Fruit fly (Drosophila melanogaster) whole organism, adult: ENCODE results near the gene Kua.

Experiments used
- CG11617 ChIP-seq: fragments of 200-800 bp; sonication (Bioruptor generic); optimal IDR thresholded peaks from 2 replicates; lab custom pipeline; 2017; ENCODE audit warnings: mild to moderate bottlenecking, missing biosample characterization, missing genetic modification reagents, missing genetic modification characterization
- CG12768 ChIP-seq: fragments of 200-800 bp; sonication (Bioruptor generic); optimal IDR thresholded peaks from 2 replicates; lab custom pipeline; 2017; ENCODE audit warnings: missing biosample characterization, missing genetic modification characterization, mild to moderate bottlenecking, moderate library complexity, missing genetic modification reagents
- CG14711 ChIP-seq: fragments of 200-800 bp; sonication (Bioruptor generic); optimal IDR thresholded peaks from 2 replicates; lab custom pipeline; 2018; ENCODE audit warnings: missing biosample characterization, mild to moderate bottlenecking, missing genetic modification characterization, moderate library complexity
- CG1620 ChIP-seq: fragments of 200-800 bp; sonication (Bioruptor generic); optimal IDR thresholded peaks from 2 replicates; lab custom pipeline; 2016; ENCODE audit warnings: missing biosample characterization, missing genetic modification characterization
- CG33017 ChIP-seq: fragments of 200-800 bp; sonication (Bioruptor generic); optimal IDR thresholded peaks from 2 replicates; lab custom pipeline; 2018; ENCODE audit warnings: missing biosample characterization, mild to moderate bottlenecking, missing genetic modification characterization, moderate library complexity
- CG5204 ChIP-seq: fragments of 200-800 bp; sonication (Bioruptor generic); optimal IDR thresholded peaks from 2 replicates; lab custom pipeline; 2016; ENCODE audit warnings: missing biosample characterization, missing genetic modification characterization
- CG7045 ChIP-seq: fragments of 200-800 bp; sonication (Bioruptor generic); optimal IDR thresholded peaks from 2 replicates; lab custom pipeline; 2017; ENCODE audit warnings: missing biosample characterization, mild to moderate bottlenecking, missing genetic modification characterization
- CG7101 ChIP-seq: fragments of 200-800 bp; sonication (Bioruptor generic); optimal IDR thresholded peaks from 2 replicates; lab custom pipeline; 2018; ENCODE audit warnings: missing biosample characterization, mild to moderate bottlenecking, missing genetic modification characterization, moderate library complexity
- Clk ChIP-seq: fragments of 200-800 bp; sonication (Bioruptor generic); optimal IDR thresholded peaks from 2 replicates; lab custom pipeline; 2017; ENCODE audit warnings: missing biosample characterization, missing genetic modification characterization
- Crg-1 ChIP-seq: fragments of 200-800 bp; sonication (Bioruptor generic); optimal IDR thresholded peaks from 2 replicates; lab custom pipeline; 2016; ENCODE audit warnings: missing biosample characterization, missing genetic modification characterization
- Hr96 ChIP-seq: fragments of 200-800 bp; sonication (Bioruptor generic); optimal IDR thresholded peaks from 2 replicates; lab custom pipeline; 2016; ENCODE audit warnings: missing biosample characterization, missing genetic modification characterization
- Mnt ChIP-seq: fragments of 200-800 bp; sonication (Bioruptor generic); optimal IDR thresholded peaks from 2 replicates; lab custom pipeline; 2016; ENCODE audit warnings: missing biosample characterization, mild to moderate bottlenecking, missing genetic modification characterization
- bab1 ChIP-seq: fragments of 200-800 bp; sonication (Bioruptor generic); optimal IDR thresholded peaks from 3 replicates; lab custom pipeline; 2019; ENCODE audit warnings: missing biosample characterization, mild to moderate bottlenecking, missing genetic modification characterization, moderate library complexity
- cic ChIP-seq: fragments of 200-800 bp; sonication (Bioruptor generic); optimal IDR thresholded peaks from 2 replicates; lab custom pipeline; 2017; ENCODE audit warnings: missing biosample characterization, mild to moderate bottlenecking, missing genetic modification characterization, moderate library complexity
- cnc ChIP-seq, 2 experiments: fragments of >200 bp; optimal IDR thresholded peaks; 2 replicates each; lab custom pipeline; 2017
- kay ChIP-seq: fragments of 200-800 bp; sonication (Bioruptor generic); peaks from one replicate; lab custom pipeline; 2016; ENCODE audit warnings: missing biosample characterization, missing genetic modification characterization, borderline replicate concordance
- ovo ChIP-seq: fragments of 200-800 bp; sonication (Bioruptor generic); optimal IDR thresholded peaks from 2 replicates; lab custom pipeline; 2016; ENCODE audit warnings: missing biosample characterization, missing genetic modification characterization
- pad ChIP-seq: fragments of 200-800 bp; sonication (Bioruptor generic); optimal IDR thresholded peaks from 3 replicates; lab custom pipeline; 2017; ENCODE audit warnings: missing biosample characterization, missing genetic modification characterization, mild to moderate bottlenecking, moderate library complexity, missing genetic modification reagents
- tj ChIP-seq: fragments of 200-800 bp; sonication (Bioruptor generic); optimal IDR thresholded peaks from 3 replicates; lab custom pipeline; 2017; ENCODE audit warnings: missing biosample characterization, mild to moderate bottlenecking, missing genetic modification characterization, moderate library complexity
- toe ChIP-seq: fragments of 200-800 bp; sonication (Bioruptor generic); optimal IDR thresholded peaks from 2 replicates; lab custom pipeline; 2016; ENCODE audit warnings: missing biosample characterization, missing genetic modification characterization

Gene Kua

DNA sequence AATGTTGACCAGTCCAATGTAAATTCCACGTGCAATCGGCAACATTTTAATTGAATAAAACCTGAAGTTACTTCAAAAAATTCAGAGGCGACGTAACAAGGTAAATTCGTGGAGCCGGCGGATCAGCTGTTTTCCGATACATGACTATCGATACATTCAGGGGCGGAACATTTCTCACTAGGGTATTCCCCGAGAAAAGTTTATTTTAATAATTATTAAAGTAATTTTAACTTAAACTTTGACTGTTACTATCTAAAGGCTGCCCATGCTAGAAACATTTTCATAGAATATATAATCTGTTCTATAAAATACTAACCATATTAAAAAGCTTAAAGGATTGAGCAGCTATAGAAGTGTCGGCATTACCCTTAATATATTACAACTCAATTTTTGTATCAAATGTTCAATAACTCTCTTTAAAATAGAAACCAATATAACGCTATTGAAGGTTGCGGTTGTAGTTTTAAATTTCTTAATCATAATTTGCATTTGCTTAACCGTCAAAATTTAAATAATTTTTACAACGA, at the start of gene Kua, which contains the start of gene mRpS18B:
Gene Kua, plus strand, starts transcription at position 477 of the 527 bp plus-strand sequence.
Gene mRpS18B, minus strand, starts transcription at position 149 of the 527 bp plus-strand sequence.
- TF ChIP-seq pad (peak; percentile 24), CG11617 (GFP tag; lab: Kevin White, UChicago) (peak; percentile 41), bab1 (GFP tag; lab: Kevin White, UChicago) (peak; percentile 24), CG33017 (tag; lab: Kevin White, UChicago) (peak; percentile 44), CG14711 (tag; lab: Kevin White, UChicago) (peak; percentile 55), Mnt (GFP tag; lab: Kevin White, UChicago) (peak; percentile 23), toe (GFP tag; lab: Kevin White, UChicago) (peak; percentile 46), CG1620 (GFP tag; lab: Kevin White, UChicago) (no peak), cic (GFP tag; lab: Kevin White, UChicago) (no peak), cnc (optimal IDR thresholded peaks at IDR 0.05; lab: Kevin White, UChicago) (no peak), Crg-1 (GFP tag; lab: Kevin White, UChicago) (peak; percentile 3), CG5204 (GFP tag; lab: Kevin White, UChicago) (peak; percentile 18), CG7101 (tag; lab: Kevin White, UChicago) (peak; percentile 64)

DNA sequence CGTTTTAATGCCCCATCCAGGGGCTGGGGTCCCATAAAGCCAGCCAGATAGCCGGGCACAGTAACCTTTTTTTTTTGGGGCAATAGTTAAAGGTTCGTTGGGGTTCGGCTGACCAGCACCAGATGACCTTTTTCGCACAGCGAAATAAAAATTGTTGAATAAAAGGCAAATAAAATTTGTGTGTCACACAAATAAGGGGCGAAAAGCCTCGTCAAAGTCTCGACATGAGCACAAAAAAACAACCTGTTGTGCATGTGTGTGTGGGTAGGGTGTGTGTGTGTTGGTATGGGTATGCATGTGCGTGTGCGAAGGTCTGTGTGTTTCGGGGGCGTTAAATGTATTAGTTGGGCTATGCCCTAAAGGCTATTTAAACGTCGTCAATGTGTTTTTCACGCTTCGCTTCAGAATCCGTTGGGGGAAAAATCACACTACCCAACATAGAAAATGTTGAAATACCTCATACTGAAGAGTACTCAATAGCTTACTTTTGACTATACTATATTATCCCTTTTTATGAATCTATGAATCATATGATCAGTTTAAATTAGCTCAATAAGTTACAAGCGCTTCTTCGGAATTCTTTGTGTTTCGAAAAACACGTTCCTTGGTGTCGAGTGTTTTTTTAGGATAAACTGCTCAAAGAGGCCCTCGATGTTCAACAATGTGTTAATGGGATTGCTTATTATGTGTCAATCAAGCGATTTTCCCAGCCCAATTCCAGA, 46.0 kb upstream of the Kua start:
- TF ChIP-seq CG5204 (GFP tag; lab: Kevin White, UChicago), result no peak
- TF ChIP-seq Hr96 (GFP tag; lab: Kevin White, UChicago), result no peak
- no peak for TF ChIP-seq CG1620 (GFP tag; lab: Kevin White, UChicago)
- no peak for TF ChIP-seq bab1 (GFP tag; lab: Kevin White, UChicago)
- no peak for TF ChIP-seq pad
- TF ChIP-seq Crg-1 (GFP tag; lab: Kevin White, UChicago), result no peak
- no peak for TF ChIP-seq cnc (optimal IDR thresholded peaks at IDR 0.05; lab: Kevin White, UChicago)
- TF ChIP-seq Mnt (GFP tag; lab: Kevin White, UChicago), result no peak
- no peak for TF ChIP-seq CG14711 (tag; lab: Kevin White, UChicago)
- no peak for TF ChIP-seq kay
- no peak for TF ChIP-seq CG11617 (GFP tag; lab: Kevin White, UChicago)
- no peak for TF ChIP-seq ovo (GFP tag; lab: Kevin White, UChicago)
- no peak for TF ChIP-seq tj
- TF ChIP-seq cic (GFP tag; lab: Kevin White, UChicago), result no peak
- TF ChIP-seq toe (GFP tag; lab: Kevin White, UChicago), result no peak
- TF ChIP-seq Clk (GFP tag; lab: Kevin White, UChicago), result no peak

DNA sequence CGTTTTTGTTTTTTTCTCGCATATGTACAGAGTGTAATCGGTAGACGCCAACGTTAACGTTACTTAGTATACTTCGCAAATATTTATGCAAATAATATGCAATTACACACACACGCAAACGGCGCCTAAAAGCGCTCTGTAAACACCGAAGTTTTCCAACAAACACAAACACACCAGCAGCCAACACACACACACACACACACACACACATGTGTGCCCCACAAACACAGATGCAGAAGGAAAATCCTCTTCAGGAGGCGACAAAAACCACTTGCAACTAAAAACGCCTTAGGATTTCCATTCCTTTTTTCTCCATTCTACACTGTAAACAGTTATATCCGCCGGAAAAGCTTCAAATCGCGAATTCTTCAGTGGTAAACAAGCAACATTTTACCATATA, 40.0 kb upstream of the Kua start:
- no peak for TF ChIP-seq Hr96 (GFP tag; lab: Kevin White, UChicago)
- TF ChIP-seq CG7045, result no peak
- no peak for TF ChIP-seq bab1 (GFP tag; lab: Kevin White, UChicago)
- no peak for TF ChIP-seq CG11617 (GFP tag; lab: Kevin White, UChicago)
- TF ChIP-seq CG7101 (tag; lab: Kevin White, UChicago), result no peak
- no peak for TF ChIP-seq CG5204 (GFP tag; lab: Kevin White, UChicago)
- no peak for TF ChIP-seq pad
- TF ChIP-seq cnc (optimal IDR thresholded peaks at IDR 0.05; lab: Kevin White, UChicago), result no peak
- TF ChIP-seq CG12768 (GFP tag; lab: Kevin White, UChicago), result no peak

- peak; percentile 64 for TF ChIP-seq CG1620 (GFP tag; lab: Kevin White, UChicago)
- peak; percentile 47 for TF ChIP-seq ovo (GFP tag; lab: Kevin White, UChicago)
- TF ChIP-seq pad, result peak; percentile 53
- peak; percentile 41 for TF ChIP-seq tj
- peak; percentile 41 for TF ChIP-seq CG11617 (GFP tag; lab: Kevin White, UChicago)
- TF ChIP-seq CG7101 (tag; lab: Kevin White, UChicago), result peak; percentile 42
- TF ChIP-seq Clk (GFP tag; lab: Kevin White, UChicago), result no peak
- peak; percentile 83 for TF ChIP-seq toe (GFP tag; lab: Kevin White, UChicago)
- no peak for TF ChIP-seq CG5204 (GFP tag; lab: Kevin White, UChicago)
- peak; percentile 10 for TF ChIP-seq CG33017 (tag; lab: Kevin White, UChicago)
- TF ChIP-seq CG7045, result peak; percentile 33
- peak; percentile 60 for TF ChIP-seq Hr96 (GFP tag; lab: Kevin White, UChicago)
- TF ChIP-seq Mnt (GFP tag; lab: Kevin White, UChicago), result peak; percentile 26
- TF ChIP-seq bab1 (GFP tag; lab: Kevin White, UChicago), result no peak
- peak; percentile 39 for TF ChIP-seq Crg-1 (GFP tag; lab: Kevin White, UChicago)
- peak; percentile 43 for TF ChIP-seq CG12768 (GFP tag; lab: Kevin White, UChicago)
- no peak for TF ChIP-seq cnc (optimal IDR thresholded peaks at IDR 0.05; lab: Kevin White, UChicago)
- peak; percentile 31 for TF ChIP-seq CG14711 (tag; lab: Kevin White, UChicago)
- TF ChIP-seq cic (GFP tag; lab: Kevin White, UChicago), result no peak
- TF ChIP-seq kay, result no peak
Observed at dm6 chr2L:20061018-20061657, 36.2 kb upstream of the Kua start, which contains the start of the genes barr and lok. Gene barr (minus strand): TSS chr2L:20061370. Gene lok (plus strand): TSS chr2L:20061422.

- TF ChIP-seq kay (no peak), Hr96 (GFP tag; lab: Kevin White, UChicago) (no peak), Mnt (GFP tag; lab: Kevin White, UChicago) (no peak), ovo (GFP tag; lab: Kevin White, UChicago) (no peak), CG14711 (tag; lab: Kevin White, UChicago) (peak; percentile 89), toe (GFP tag; lab: Kevin White, UChicago) (no peak)
Observed at dm6 chr2L:20065516-20065915, 31.9 kb upstream of the Kua start, which contains the start of gene vls. Gene vls (minus strand): TSS chr2L:20065679.
